Worm (Caenorhabditis elegans) whole organism, L3 larva: Measurements from ENCODE around the gene R52.4.
"Not testable (repeated sequence)": the region's sequence is repeated elsewhere in the genome, so short reads cannot be mapped to it uniquely, and the experiment has no call there.

Source experiments
- R02D3.7 ChIP-seq: fragments of 150-350 bp; optimal IDR thresholded peaks from 2 replicates; lab custom pipeline; 2014; ENCODE audit warnings: missing biosample characterization, missing genetic modification characterization
- ZK546.5 ChIP-seq: sonication (generic microtip); optimal IDR thresholded peaks from 2 replicates; lab custom pipeline; 2017; ENCODE audit warnings: missing biosample characterization, missing genetic modification characterization
- aly-2 ChIP-seq: fragments of 150-350 bp; optimal IDR thresholded peaks from 2 replicates; lab custom pipeline; 2014; ENCODE audit warnings: missing biosample characterization, missing genetic modification characterization
- ceh-28 ChIP-seq: fragments of 150-350 bp; optimal IDR thresholded peaks from 2 replicates; lab custom pipeline; 2014; ENCODE audit warnings: missing biosample characterization, missing genetic modification reagents, missing genetic modification characterization
- ceh-9 ChIP-seq: sonication (generic microtip); optimal IDR thresholded peaks from 2 replicates; lab custom pipeline; 2018; ENCODE audit warnings: missing biosample characterization, missing genetic modification characterization
- daf-12 ChIP-seq: fragments of 150-350 bp; optimal IDR thresholded peaks from 2 replicates; lab custom pipeline; 2014; ENCODE audit warnings: missing biosample characterization, missing genetic modification reagents, missing genetic modification characterization
- egl-27 ChIP-seq: sonication (generic microtip); optimal IDR thresholded peaks from 4 replicates; lab custom pipeline; 2017; ENCODE audit warnings: missing biosample characterization, missing genetic modification reagents, missing genetic modification characterization
- elt-1 ChIP-seq: fragments of 150-350 bp; optimal IDR thresholded peaks from 2 replicates; lab custom pipeline; 2014; ENCODE audit warnings: missing biosample characterization, missing genetic modification characterization
- elt-3 ChIP-seq, 3 experiments: fragments of 150-350 bp in 1 of 3; sonication (generic microtip) in 2 of 3; optimal IDR thresholded peaks; 2 replicates in 2 of 3; 4 replicates in 1 of 3; lab custom pipeline; 2014 to 2017; ENCODE audit warnings: missing biosample characterization in 3 of 3, missing genetic modification characterization in 3 of 3
- eor-1 ChIP-seq, 2 experiments: fragments of 150-350 bp; optimal IDR thresholded peaks; 2 replicates each; lab custom pipeline; 2014 to 2018; ENCODE audit warnings: missing biosample characterization in 2 of 2, missing genetic modification characterization in 2 of 2
- fkh-10 ChIP-seq: sonication (generic microtip); optimal IDR thresholded peaks from 2 replicates; lab custom pipeline; 2017; ENCODE audit warnings: missing biosample characterization, missing genetic modification reagents, missing genetic modification characterization
- fos-1 ChIP-seq: fragments of 150-350 bp; optimal IDR thresholded peaks from 2 replicates; lab custom pipeline; 2014; ENCODE audit warnings: missing biosample characterization, missing genetic modification characterization
- hmg-11 ChIP-seq: sonication (generic microtip); optimal IDR thresholded peaks from 2 replicates; lab custom pipeline; 2016; ENCODE audit warnings: missing genetic modification characterization, missing compliant biosample characterization
- lin-15B ChIP-seq: fragments of 150-350 bp; optimal IDR thresholded peaks from 2 replicates; lab custom pipeline; 2014; ENCODE audit warnings: missing biosample characterization, missing genetic modification characterization
- lin-39 ChIP-seq: fragments of 150-350 bp; optimal IDR thresholded peaks from 2 replicates; lab custom pipeline; 2018; ENCODE audit warnings: missing biosample characterization, missing genetic modification reagents, missing genetic modification characterization
- mdl-1 ChIP-seq: fragments of 150-350 bp; optimal IDR thresholded peaks from 2 replicates; lab custom pipeline; 2014; ENCODE audit warnings: missing biosample characterization, missing genetic modification characterization
- nfya-1 ChIP-seq: sonication (generic microtip); optimal IDR thresholded peaks from 2 replicates; lab custom pipeline; 2017; ENCODE audit warnings: missing genetic modification characterization, mild to moderate bottlenecking, missing compliant biosample characterization, antibody characterized with exemption, moderate library complexity; ENCODE audit not compliant: insufficient read depth
- nhr-12 ChIP-seq: fragments of 150-350 bp; optimal IDR thresholded peaks from 2 replicates; lab custom pipeline; 2014; ENCODE audit warnings: missing biosample characterization, missing genetic modification characterization
- nhr-23 ChIP-seq: fragments of 150-350 bp; optimal IDR thresholded peaks from 2 replicates; lab custom pipeline; 2014; ENCODE audit warnings: missing biosample characterization, missing genetic modification reagents, missing genetic modification characterization
- nhr-25 ChIP-seq: sonication (generic microtip); optimal IDR thresholded peaks from 2 replicates; lab custom pipeline; 2017; ENCODE audit warnings: missing biosample characterization, missing genetic modification characterization
- nhr-28 ChIP-seq: fragments of 150-350 bp; optimal IDR thresholded peaks from 2 replicates; lab custom pipeline; 2014; ENCODE audit warnings: missing biosample characterization, missing genetic modification characterization
- nhr-67 ChIP-seq: fragments of 150-350 bp; optimal IDR thresholded peaks from 2 replicates; lab custom pipeline; 2014; ENCODE audit warnings: missing biosample characterization, missing genetic modification characterization
- nhr-77 ChIP-seq: fragments of 150-350 bp; optimal IDR thresholded peaks from 2 replicates; lab custom pipeline; 2014; ENCODE audit warnings: missing biosample characterization, missing genetic modification characterization
- pqm-1 ChIP-seq: fragments of 150-350 bp; optimal IDR thresholded peaks from 2 replicates; lab custom pipeline; 2017; ENCODE audit warnings: missing biosample characterization, missing genetic modification characterization, inconsistent platforms
- sea-2 ChIP-seq: fragments of 150-350 bp; sonication (generic microtip); optimal IDR thresholded peaks from 4 replicates; lab custom pipeline; 2014; ENCODE audit warnings: missing biosample characterization, missing genetic modification reagents, missing genetic modification characterization
- skn-1 ChIP-seq: fragments of 150-350 bp; optimal IDR thresholded peaks from 2 replicates; lab custom pipeline; 2014; ENCODE audit warnings: missing biosample characterization, missing genetic modification characterization
- snpc-4 ChIP-seq: fragments of 150-350 bp; optimal IDR thresholded peaks from 2 replicates; lab custom pipeline; 2014; ENCODE audit warnings: missing biosample characterization, missing genetic modification characterization
- tbx-2 ChIP-seq: sonication (generic microtip); optimal IDR thresholded peaks from 2 replicates; lab custom pipeline; 2016; ENCODE audit warnings: mild to moderate bottlenecking, missing genetic modification characterization, missing compliant biosample characterization
- unc-39 ChIP-seq: sonication (generic microtip); optimal IDR thresholded peaks from 4 replicates; lab custom pipeline; 2017; ENCODE audit warnings: missing biosample characterization, missing genetic modification characterization
- unc-62 ChIP-seq: fragments of 150-350 bp; sonication (generic microtip); optimal IDR thresholded peaks from 4 replicates; lab custom pipeline; 2014; ENCODE audit warnings: missing biosample characterization, missing genetic modification reagents, missing genetic modification characterization
- zag-1 ChIP-seq: fragments of 150-350 bp; optimal IDR thresholded peaks from 2 replicates; lab custom pipeline; 2014; ENCODE audit warnings: missing biosample characterization, missing genetic modification characterization
- ztf-11 ChIP-seq: fragments of 150-350 bp; optimal IDR thresholded peaks from 2 replicates; lab custom pipeline; 2014; ENCODE audit warnings: missing biosample characterization, missing genetic modification characterization

R52.4 gene

ce11 chrII:2108295-2108694 is at the start of gene R52.4:
R52.4 (minus strand) TSS chrII:2108395.
- TF ChIP-seq nhr-25 (tag; lab: Kevin White, UChicago) (no peak), snpc-4 (no peak), egl-27 (tag; lab: Kevin White, UChicago) (no peak), ceh-28 (tag; lab: Kevin White, UChicago) (no peak), nfya-1 (tag; lab: Kevin White, UChicago) (no peak), ztf-11 (tag; lab: Kevin White, UChicago) (no peak), daf-12 (tag; lab: Kevin White, UChicago) (no peak), lin-39 (tag; lab: Kevin White, UChicago) (no peak), skn-1 (no peak), zag-1 (no peak), nhr-12 (tag; lab: Kevin White, UChicago) (no peak), aly-2 (tag; lab: Kevin White, UChicago) (no peak), nhr-67 (tag; lab: Kevin White, UChicago) (no peak), ceh-9 (tag; lab: Kevin White, UChicago) (no peak)

- TF ChIP-seq unc-62; fos-1 (tag; lab: Kevin White, UChicago); mdl-1: not testable (repeated sequence)
Observed at ce11 chrII:2153708-2154107, 45.5 kb upstream of the R52.4 start, which contains the start of gene math-18. math-18 (plus strand) TSS chrII:2154008.

- TF ChIP-seq pqm-1 (tag; lab: Kevin White, UChicago) = peak; percentile 9
- TF ChIP-seq nhr-23 (tag; lab: Kevin White, UChicago) = no peak
- TF ChIP-seq nhr-77 = no peak
Observed at ce11 chrII:2152455-2152854, 44.3 kb upstream of the R52.4 start.

- TF ChIP-seq nhr-77 (no peak), R02D3.7 (tag; lab: Kevin White, UChicago) (no peak), fos-1 (tag; lab: Kevin White, UChicago) (no peak), ceh-9 (tag; lab: Kevin White, UChicago) (no peak), lin-15B (tag; lab: Kevin White, UChicago) (no peak), nhr-28 (tag; lab: Kevin White, UChicago) (no peak), sea-2 (GFP tag; lab: Kevin White, UChicago) (no peak)
Observed at ce11 chrII:2150485-2150985, 42.3 kb upstream of the R52.4 start, which contains the start of the genes C40A11.7 and C40A11.8. C40A11.7 (minus strand) TSS chrII:2150585. C40A11.8 (minus strand) TSS chrII:2150935.

- TF ChIP-seq eor-1 (tag; optimal IDR thresholded peaks at IDR 0.05; lab: Kevin White, UChicago) = no peak
- TF ChIP-seq elt-3 (tag; optimal IDR thresholded peaks at IDR 0.05; lab: Kevin White, UChicago) = no peak
- no peak for TF ChIP-seq nhr-67 (tag; lab: Kevin White, UChicago)
- TF ChIP-seq nhr-25 (tag; lab: Kevin White, UChicago) = no peak
- TF ChIP-seq hmg-11 (tag; lab: Kevin White, UChicago) = no peak
- no peak for TF ChIP-seq nhr-23 (tag; lab: Kevin White, UChicago)
Observed at ce11 chrII:2146900-2147375, 38.7 kb upstream of the R52.4 start, which contains the start of gene C40A11.2. C40A11.2 (plus strand) TSS chrII:2146950.

- TF ChIP-seq snpc-4 (no peak), egl-27 (tag; lab: Kevin White, UChicago) (no peak), unc-39 (tag; lab: Kevin White, UChicago) (no peak), tbx-2 (tag; lab: Kevin White, UChicago) (no peak), fkh-10 (GFP tag; lab: Kevin White, UChicago) (no peak), elt-1 (tag; lab: Kevin White, UChicago) (no peak), nhr-23 (tag; lab: Kevin White, UChicago) (no peak), ZK546.5 (tag; lab: Kevin White, UChicago) (no peak), sea-2 (GFP tag; lab: Kevin White, UChicago) (no peak)
Observed at ce11 chrII:2145566-2145965, 37.4 kb upstream of the R52.4 start, which contains the start of gene C40A11.6. C40A11.6 (minus strand) TSS chrII:2145666.
